Worm (Caenorhabditis elegans) whole organism, L4 larva: ENCODE data around the gene elli-1.

Experiments used
- F37D6.2 ChIP-seq: sonication (generic microtip); optimal IDR thresholded peaks from 2 replicates; lab custom pipeline; 2016; ENCODE audit warnings: mild to moderate bottlenecking, missing genetic modification characterization, missing compliant biosample characterization
- ZK546.5 ChIP-seq, 2 experiments: sonication (generic microtip); optimal IDR thresholded peaks; 2 replicates each; lab custom pipeline; 2017; ENCODE audit warnings: missing biosample characterization in 2 of 2, missing genetic modification characterization in 2 of 2
- aly-2 ChIP-seq: sonication (generic microtip); optimal IDR thresholded peaks from 2 replicates; lab custom pipeline; 2018; ENCODE audit warnings: missing biosample characterization, missing genetic modification characterization
- ceh-62 ChIP-seq: sonication (generic microtip); optimal IDR thresholded peaks from 2 replicates; lab custom pipeline; 2017; ENCODE audit warnings: missing biosample characterization, missing genetic modification characterization
- ceh-82 ChIP-seq: sonication (generic microtip); optimal IDR thresholded peaks from 2 replicates; lab custom pipeline; 2017; ENCODE audit warnings: missing biosample characterization, missing genetic modification characterization
- ces-1 ChIP-seq: fragments of 150-350 bp; sonication (generic microtip); optimal IDR thresholded peaks from 4 replicates; lab custom pipeline; 2014; ENCODE audit warnings: missing biosample characterization, missing genetic modification reagents, missing genetic modification characterization
- egl-27 ChIP-seq: sonication (generic microtip); optimal IDR thresholded peaks from 3 replicates; lab custom pipeline; 2017; ENCODE audit warnings: missing biosample characterization, missing genetic modification reagents, missing genetic modification characterization
- nhr-28 ChIP-seq: fragments of 150-350 bp; optimal IDR thresholded peaks from 2 replicates; lab custom pipeline; 2014; ENCODE audit warnings: missing biosample characterization, missing genetic modification characterization
- nhr-77 ChIP-seq: fragments of 150-350 bp; optimal IDR thresholded peaks from 2 replicates; lab custom pipeline; 2014; ENCODE audit warnings: missing biosample characterization, missing genetic modification characterization
- pha-4 ChIP-seq, 2 experiments: fragments of 150-350 bp in 1 of 2; fragments of 200-800 bp in 1 of 2; sonication (Bioruptor generic) in 1 of 2; IDR thresholded peaks in 1 of 2; optimal IDR thresholded peaks in 1 of 2; 2 replicates each; pipeline versions ENCODE4 v1.3.6 to Lab custom; 2014 to 2022; ENCODE audit warnings: missing genetic modification characterization in 2 of 2, missing genetic modification reagents in 2 of 2, missing biosample characterization in 1 of 2, missing compliant biosample characterization in 1 of 2
- pqm-1 ChIP-seq: sonication (generic microtip); optimal IDR thresholded peaks from 2 replicates; lab custom pipeline; 2017; ENCODE audit warnings: missing biosample characterization, missing genetic modification characterization
- snpc-4 ChIP-seq: fragments of 150-350 bp; optimal IDR thresholded peaks from 2 replicates; lab custom pipeline; 2014; ENCODE audit warnings: missing biosample characterization, missing genetic modification characterization
- unc-130 ChIP-seq: sonication (generic microtip); optimal IDR thresholded peaks from 2 replicates; lab custom pipeline; 2016; ENCODE audit warnings: missing genetic modification reagents, missing genetic modification characterization, missing compliant biosample characterization
- zip-11 ChIP-seq: fragments of 200-800 bp; sonication (Bioruptor generic); IDR thresholded peaks from 2 replicates; pipeline ENCODE4 v1.3.6; 2022; ENCODE audit warnings: missing genetic modification characterization, missing compliant biosample characterization

DNA sequence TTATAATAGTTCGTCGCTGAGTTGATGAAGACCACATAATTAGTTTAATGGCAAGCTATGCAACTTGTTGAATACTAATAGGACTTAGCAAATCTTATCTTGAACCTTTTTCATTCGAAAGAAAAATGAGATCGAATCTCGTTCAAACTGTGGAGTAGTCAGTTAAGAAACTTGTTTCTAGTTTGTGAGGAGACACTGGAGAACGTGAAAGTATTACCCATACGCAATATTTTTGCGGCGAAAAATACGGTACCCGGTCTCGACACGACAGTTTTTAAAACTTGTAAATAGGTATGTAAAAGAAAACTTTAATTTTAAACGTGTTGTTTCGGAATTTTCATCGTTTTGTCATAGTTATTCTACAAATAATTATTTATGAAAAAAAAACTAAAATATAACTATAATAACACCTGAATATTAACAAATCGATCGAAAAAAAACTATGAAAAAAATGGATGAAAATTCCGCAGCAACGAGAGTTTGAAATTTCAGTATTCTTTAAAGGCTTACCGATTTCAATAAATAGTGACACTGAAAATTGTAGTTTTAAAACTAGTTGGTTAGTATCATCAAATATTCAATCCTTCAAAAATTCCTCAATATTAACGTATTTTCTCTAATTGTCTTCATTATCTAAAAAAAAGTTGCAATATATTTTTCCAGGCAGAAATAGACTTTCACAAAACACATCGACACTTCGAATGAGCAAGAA, 8.9 kb downstream of the elli-1 start, which contains the start of the genes F20C5.7 and parg-1:
- no peak for TF ChIP-seq ces-1 (GFP tag; lab: Kevin White, UChicago)
- TF ChIP-seq snpc-4 (tag; lab: Kevin White, UChicago) = no peak
- no peak for TF ChIP-seq ceh-82 (tag; lab: Kevin White, UChicago)
- TF ChIP-seq pha-4 (GFP tag; IDR thresholded peaks at IDR 0.05; lab: Robert Waterston, UW) = no peak
- no peak for TF ChIP-seq pha-4 (tag; optimal IDR thresholded peaks at IDR 0.05; lab: Kevin White, UChicago)
- no peak for TF ChIP-seq pqm-1 (tag; lab: Kevin White, UChicago)
- no peak for TF ChIP-seq F37D6.2
- TF ChIP-seq egl-27 (tag; lab: Kevin White, UChicago) = no peak
- no peak for TF ChIP-seq ZK546.5 (tag; optimal IDR thresholded peaks at IDR 0.05; lab: Kevin White, UChicago)
- no peak for TF ChIP-seq ceh-62 (tag; lab: Kevin White, UChicago)
- TF ChIP-seq zip-11 = no peak
- no peak for TF ChIP-seq aly-2
- no peak for TF ChIP-seq nhr-77 (tag; lab: Kevin White, UChicago)
- no peak for TF ChIP-seq unc-130 (GFP tag; lab: Kevin White, UChicago)
- no peak for TF ChIP-seq nhr-28 (tag; lab: Kevin White, UChicago)
